Worm (Caenorhabditis elegans): ENCODE results near the gene fbxl-2.

Gene fbxl-2

DNA sequence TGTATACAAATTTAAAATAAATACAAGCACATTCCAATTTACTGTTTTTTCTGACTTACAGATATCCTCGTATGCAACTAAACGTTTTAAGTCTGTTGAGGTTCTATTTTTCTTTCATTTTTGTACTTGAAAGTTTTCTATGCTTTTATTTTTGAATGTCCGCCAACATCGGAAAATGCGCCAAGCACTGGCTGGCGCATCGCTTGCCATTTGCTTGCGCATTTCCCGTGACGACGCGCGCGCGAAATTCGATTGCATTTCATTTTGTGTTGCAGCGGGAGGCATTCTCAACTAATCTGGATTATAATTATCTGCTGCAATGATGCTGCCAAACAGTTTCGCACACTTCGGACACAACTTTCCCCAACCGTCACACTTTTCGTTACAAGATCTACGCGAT lies at the start of gene fbxl-2 (continued):
- peak; percentile 96 for TF ChIP-seq efl-1 (GFP tag; optimal IDR thresholded peaks at IDR 0.05)
- peak; percentile 88 for TF ChIP-seq Y56A3A.18 (GFP tag; IDR thresholded peaks at IDR 0.05)
- peak; percentile 85 for TF ChIP-seq let-526 (GFP tag; IDR thresholded peaks at IDR 0.05)
- peak; percentile 10 for TF ChIP-seq him-1 (tag; optimal IDR thresholded peaks at IDR 0.05)
- no peak for TF ChIP-seq ama-1 (optimal IDR thresholded peaks at IDR 0.05)
- TF ChIP-seq ama-1 (GFP tag; optimal IDR thresholded peaks at IDR 0.05) = peak in 1 of 2 experiments; percentile 54
- TF ChIP-seq snpc-4 (GFP tag; optimal IDR thresholded peaks at IDR 0.05) = peak; percentile 26
- TF ChIP-seq snpc-4 (tag; optimal IDR thresholded peaks at IDR 0.05) = peak in 3 of 4 experiments; percentile 74 to 82 (median 81)
- peak; percentile 34 for TF ChIP-seq F10E7.11 (tag; optimal IDR thresholded peaks at IDR 0.05)
- peak; percentile 82 for TF ChIP-seq bed-2 (GFP tag; IDR thresholded peaks at IDR 0.05)
- no peak for TF ChIP-seq unc-62 (GFP tag; optimal IDR thresholded peaks at IDR 0.05)
- TF ChIP-seq B0035.1 (tag; optimal IDR thresholded peaks at IDR 0.05) = peak; percentile 67
- peak; percentile 21 for TF ChIP-seq B0261.1 (tag; optimal IDR thresholded peaks at IDR 0.05)
- TF ChIP-seq C06A6.2 (GFP tag; conservative IDR thresholded peaks at IDR 0.05) = peak; percentile 85
- TF ChIP-seq zim-3 (tag; optimal IDR thresholded peaks at IDR 0.05) = no peak
- TF ChIP-seq lin-40 (tag; optimal IDR thresholded peaks at IDR 0.05) = no peak
- TF ChIP-seq ztf-25 (GFP tag; IDR thresholded peaks at IDR 0.05) = no peak
- no peak for TF ChIP-seq nhr-120 (GFP tag; IDR thresholded peaks at IDR 0.05)
- TF ChIP-seq lir-1 (GFP tag; conservative IDR thresholded peaks at IDR 0.05) = peak; percentile 92
- peak; percentile 98 for TF ChIP-seq attf-5 (GFP tag; optimal IDR thresholded peaks at IDR 0.05)
- peak; percentile 0 for TF ChIP-seq T07F8.4 (tag; optimal IDR thresholded peaks at IDR 0.05)
- TF ChIP-seq F23B12.7 (tag; optimal IDR thresholded peaks at IDR 0.05; ENCODE audit: insufficient read depth) = peak; percentile 83
- TF ChIP-seq bed-1 (GFP tag; IDR thresholded peaks at IDR 0.05) = no peak
- peak; percentile 83 for TF ChIP-seq ceh-100 (GFP tag; IDR thresholded peaks at IDR 0.05)
- peak; percentile 85 for TF ChIP-seq lsl-1 (GFP tag; optimal IDR thresholded peaks at IDR 0.05)
- TF ChIP-seq hsf-1 (GFP tag; IDR thresholded peaks at IDR 0.05) = peak; percentile 85
- TF ChIP-seq unc-130 (GFP tag; optimal IDR thresholded peaks at IDR 0.05) = peak; percentile 36
- peak; percentile 85 for TF ChIP-seq K12H6.12 (tag; optimal IDR thresholded peaks at IDR 0.05)
- TF ChIP-seq ets-4 (GFP tag; optimal IDR thresholded peaks at IDR 0.05) = peak; percentile 35
- peak; percentile 91 to 99 (median 92) for TF ChIP-seq lin-35 (GFP tag; optimal IDR thresholded peaks at IDR 0.05)

DNA sequence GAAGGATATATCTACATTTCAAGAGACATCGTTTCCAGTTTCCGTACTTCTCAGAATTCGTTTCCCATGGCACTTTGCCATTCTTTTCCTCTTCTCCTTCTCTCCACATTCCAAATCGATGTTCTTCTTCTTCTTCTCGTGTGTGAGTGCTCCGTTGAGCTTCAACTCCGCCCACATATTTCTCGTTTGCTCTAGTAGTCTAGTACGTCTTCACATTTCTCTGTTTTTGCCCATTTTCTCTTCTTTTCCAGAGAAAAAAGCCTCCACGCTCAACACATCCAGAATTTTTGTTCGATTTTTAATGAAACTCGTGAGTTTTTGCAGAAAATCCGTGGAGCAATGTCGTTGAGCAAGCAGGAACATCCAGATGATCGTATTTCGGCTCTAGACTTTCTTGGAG lies 48.2 kb upstream of the fbxl-2 start, which contains the start of gene T04A8.18:
Gene T04A8.18, plus strand, starts transcription at position 301 of the 400 bp plus-strand sequence.
- TF ChIP-seq aptf-3 (GFP tag; IDR thresholded peaks at IDR 0.05) (no peak), D2030.7 (GFP tag; IDR thresholded peaks at IDR 0.05) (no peak), attf-6 (GFP tag; IDR thresholded peaks at IDR 0.05) (no peak), bed-1 (GFP tag; IDR thresholded peaks at IDR 0.05) (no peak), ccch-3 (GFP tag; optimal IDR thresholded peaks at IDR 0.05) (no peak), lin-40 (tag; optimal IDR thresholded peaks at IDR 0.05) (no peak), dpl-1 (GFP tag; optimal IDR thresholded peaks at IDR 0.05) (no peak), F37B4.10 (GFP tag; IDR thresholded peaks at IDR 0.05) (no peak), nfya-1 (tag; optimal IDR thresholded peaks at IDR 0.05; ENCODE audit: borderline replicate concordance, insufficient read depth) (no peak), rec-8 (tag; optimal IDR thresholded peaks at IDR 0.05) (no peak), ceh-40 (GFP tag; IDR thresholded peaks at IDR 0.05) (no peak), atf-7 (tag; optimal IDR thresholded peaks at IDR 0.05) (no peak), hlh-12 (tag; optimal IDR thresholded peaks at IDR 0.05) (no peak), B0336.3 (GFP tag; IDR thresholded peaks at IDR 0.05) (no peak)
